Worm (Caenorhabditis elegans) whole organism, midembryonic: ENCODE data around the gene cyp-13A5.

Experiments used
- T22C8.4 ChIP-seq: fragments of 200-800 bp; sonication (Bioruptor generic); IDR thresholded peaks from 2 replicates; pipeline ENCODE4 v1.3.6; 2022; ENCODE audit warnings: missing genetic modification characterization, missing compliant biosample characterization
- cog-1 ChIP-seq: sonication (generic microtip); optimal IDR thresholded peaks from 2 replicates; lab custom pipeline; 2016; ENCODE audit warnings: missing genetic modification characterization, missing compliant biosample characterization
- flt-1 ChIP-seq: fragments of 200-800 bp; sonication (Bioruptor generic); IDR thresholded peaks from 2 replicates; pipeline ENCODE4 v1.3.6; 2022; ENCODE audit warnings: missing genetic modification characterization, missing compliant biosample characterization
- klf-2 ChIP-seq: fragments of 200-800 bp; sonication (Bioruptor generic); conservative IDR thresholded peaks from 2 replicates; pipeline ENCODE4 v1.3.6; 2022; ENCODE audit warnings: missing genetic modification reagents, missing genetic modification characterization, missing compliant biosample characterization
- med-1 ChIP-seq: sonication (generic microtip); optimal IDR thresholded peaks from 2 replicates; lab custom pipeline; 2017; ENCODE audit warnings: missing genetic modification characterization, mild to moderate bottlenecking, missing compliant biosample characterization, antibody characterized with exemption, missing genetic modification reagents; ENCODE audit not compliant: insufficient read depth
- ref-1 ChIP-seq: fragments of 200-800 bp; sonication (Bioruptor generic); conservative IDR thresholded peaks from 2 replicates; pipeline ENCODE4 v1.3.6; 2022; ENCODE audit warnings: missing genetic modification reagents, missing genetic modification characterization, missing compliant biosample characterization
- tab-1 ChIP-seq: fragments of 200-800 bp; sonication (Bioruptor generic); IDR thresholded peaks from 2 replicates; pipeline ENCODE4 v1.3.6; 2022; ENCODE audit warnings: missing genetic modification characterization, missing compliant biosample characterization
- ztf-23 ChIP-seq: fragments of 200-800 bp; sonication (Bioruptor generic); IDR thresholded peaks from 2 replicates; pipeline ENCODE4 v1.3.6; 2022; ENCODE audit warnings: missing genetic modification reagents, missing genetic modification characterization, missing compliant biosample characterization
- ztf-29 ChIP-seq: fragments of 200-800 bp; sonication (Bioruptor generic); IDR thresholded peaks from 2 replicates; pipeline ENCODE4 v1.3.6; 2022; ENCODE audit warnings: missing genetic modification reagents, missing genetic modification characterization, missing compliant biosample characterization

DNA sequence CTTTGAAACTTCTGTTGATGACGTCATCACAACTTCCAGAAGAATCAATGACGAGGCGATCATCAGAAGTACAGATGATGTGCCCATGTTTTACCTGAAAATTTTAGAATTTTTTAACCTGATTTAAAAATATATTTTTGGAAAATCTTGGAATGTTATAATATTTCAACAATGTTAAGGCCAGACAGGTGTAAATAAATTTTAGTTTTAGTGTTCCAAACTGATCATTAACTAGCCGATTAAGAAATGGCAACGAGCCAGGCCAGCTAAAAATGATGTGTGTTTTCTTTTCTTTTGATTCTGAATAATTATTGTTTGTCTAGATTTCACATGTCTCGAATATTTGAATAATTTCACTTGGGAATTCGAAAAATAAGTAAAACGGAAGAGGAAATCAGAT, 24.4 kb downstream of the cyp-13A5 start, which contains the start of gene T10B9.9:
- TF ChIP-seq flt-1 (GFP tag; lab: Robert Waterston, UW) (no peak), ref-1 (GFP tag; lab: Robert Waterston, UW) (no peak), tab-1 (no peak), cog-1 (tag; lab: Kevin White, UChicago) (no peak), T22C8.4 (GFP tag; lab: Robert Waterston, UW) (no peak), ztf-23 (GFP tag; lab: Robert Waterston, UW) (no peak), med-1 (GFP tag; lab: Kevin White, UChicago) (no peak), ztf-29 (GFP tag; lab: Robert Waterston, UW) (no peak), klf-2 (GFP tag; lab: Robert Waterston, UW) (no peak)
